Worm (Caenorhabditis elegans) whole organism, midembryonic: Measurements from ENCODE around the gene Y47D7A.6.

Experiments
- T22C8.4 ChIP-seq: fragments of 200-800 bp; sonication (Bioruptor generic); IDR thresholded peaks from 2 replicates; pipeline ENCODE4 v1.3.6; 2022; ENCODE audit warnings: missing genetic modification characterization, missing compliant biosample characterization
- flt-1 ChIP-seq: fragments of 200-800 bp; sonication (Bioruptor generic); IDR thresholded peaks from 2 replicates; pipeline ENCODE4 v1.3.6; 2022; ENCODE audit warnings: missing genetic modification characterization, missing compliant biosample characterization
- klf-2 ChIP-seq: fragments of 200-800 bp; sonication (Bioruptor generic); conservative IDR thresholded peaks from 2 replicates; pipeline ENCODE4 v1.3.6; 2022; ENCODE audit warnings: missing genetic modification reagents, missing genetic modification characterization, missing compliant biosample characterization
- med-1 ChIP-seq: sonication (generic microtip); optimal IDR thresholded peaks from 2 replicates; lab custom pipeline; 2017; ENCODE audit warnings: missing genetic modification characterization, mild to moderate bottlenecking, missing compliant biosample characterization, antibody characterized with exemption, missing genetic modification reagents; ENCODE audit not compliant: insufficient read depth
- tab-1 ChIP-seq: fragments of 200-800 bp; sonication (Bioruptor generic); IDR thresholded peaks from 2 replicates; pipeline ENCODE4 v1.3.6; 2022; ENCODE audit warnings: missing genetic modification characterization, missing compliant biosample characterization
- ztf-23 ChIP-seq: fragments of 200-800 bp; sonication (Bioruptor generic); IDR thresholded peaks from 2 replicates; pipeline ENCODE4 v1.3.6; 2022; ENCODE audit warnings: missing genetic modification reagents, missing genetic modification characterization, missing compliant biosample characterization
- ztf-29 ChIP-seq: fragments of 200-800 bp; sonication (Bioruptor generic); IDR thresholded peaks from 2 replicates; pipeline ENCODE4 v1.3.6; 2022; ENCODE audit warnings: missing genetic modification reagents, missing genetic modification characterization, missing compliant biosample characterization

DNA sequence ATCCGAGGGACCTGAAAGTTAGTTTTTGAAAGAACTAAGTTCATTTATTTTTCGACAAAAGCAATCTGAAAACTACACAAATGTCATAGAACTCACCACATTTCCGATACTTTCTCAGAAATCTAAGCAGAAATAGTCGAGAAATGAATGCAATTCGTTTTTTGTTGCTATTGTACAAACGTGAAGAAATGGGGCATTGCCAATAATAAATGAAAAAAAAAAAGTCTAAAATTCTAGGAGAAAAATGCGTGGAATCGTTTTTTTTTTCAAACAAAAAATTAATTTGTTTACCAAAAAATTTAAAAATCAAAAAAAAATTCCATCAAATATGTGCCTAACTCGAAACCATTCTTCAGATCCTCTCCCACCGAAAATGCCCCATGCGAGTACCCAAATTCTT lies 6.3 kb downstream of the Y47D7A.6 start, which contains the start of gene Y47D7A.17:
- no peak for TF ChIP-seq ztf-23 (GFP tag; lab: Robert Waterston, UW)
- no peak for TF ChIP-seq klf-2 (GFP tag; lab: Robert Waterston, UW)
- no peak for TF ChIP-seq flt-1 (GFP tag; lab: Robert Waterston, UW)
- no peak for TF ChIP-seq ztf-29 (GFP tag; lab: Robert Waterston, UW)
- no peak for TF ChIP-seq tab-1 (GFP tag; lab: Robert Waterston, UW)
- no peak for TF ChIP-seq T22C8.4 (GFP tag; lab: Robert Waterston, UW)
- no peak for TF ChIP-seq med-1 (GFP tag; lab: Kevin White, UChicago)
